Fruit fly (Drosophila melanogaster): ENCODE measurements around the gene CG9698.

Gene CG9698

dm6 chr3R:30514255-30514827, at the start of gene CG9698, which contains the start of gene CG31524:
Gene CG9698 (plus strand): TSS chr3R:30514777.
Gene CG31524 (minus strand): TSS chr3R:30514355.
- no peak for TF ChIP-seq CG4318 (GFP tag; optimal IDR thresholded peaks at IDR 0.05)
- TF ChIP-seq svp (GFP tag) = peak; percentile 1
- no peak for TF ChIP-seq CG32006 (GFP tag; optimal IDR thresholded peaks at IDR 0.05)

DNA sequence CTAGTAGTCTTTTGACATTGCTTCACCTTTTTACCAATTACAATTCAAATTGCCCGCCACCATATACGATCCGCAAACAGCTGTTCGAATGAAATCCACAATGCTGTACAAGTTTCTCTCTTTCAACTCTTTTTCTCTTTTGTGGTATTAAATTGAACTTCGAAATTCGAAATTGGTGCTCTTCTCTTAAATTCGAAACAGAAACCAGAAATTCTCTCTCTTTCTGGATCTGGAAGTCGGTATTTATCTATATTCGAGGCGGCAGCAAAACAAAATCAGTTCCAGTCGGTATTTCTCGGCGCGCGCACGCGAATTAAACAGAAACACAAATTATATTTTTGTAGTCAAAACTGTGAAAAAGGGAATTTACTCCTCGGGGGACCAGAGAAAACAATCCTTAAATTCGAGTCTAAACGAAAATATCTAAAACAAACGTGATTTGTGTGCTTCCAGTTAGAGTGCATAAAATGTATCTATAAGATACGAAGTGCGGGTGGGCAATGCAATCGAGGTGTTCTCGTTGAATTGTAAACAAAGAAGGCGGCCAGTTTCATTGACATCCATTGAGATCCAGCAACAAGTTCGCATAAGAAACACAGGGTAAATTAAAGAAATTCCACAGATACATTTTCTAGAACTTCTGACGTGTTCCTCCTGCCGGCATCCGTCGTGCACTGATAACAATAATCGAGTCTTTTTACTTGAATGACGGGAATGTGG, 48.6 kb upstream of the CG9698 start, which contains the start of gene PH4alphaEFB:
Gene PH4alphaEFB, plus strand, starts transcription at position 276 of the 720 bp plus-strand sequence.
- TF ChIP-seq dsx (GFP tag; optimal IDR thresholded peaks at IDR 0.05; ENCODE audit: poor library complexity, severe bottlenecking) = peak; percentile 62
- peak; percentile 11; the same call in 1 of the 3 replicates for TF ChIP-seq CG6163 (GFP tag; IDR thresholded peaks at IDR 0.05)
- TF ChIP-seq ss (GFP tag; optimal IDR thresholded peaks at IDR 0.05) = peak; percentile 30 to 49
- peak; percentile 11 for TF ChIP-seq CG6854 (GFP tag; optimal IDR thresholded peaks at IDR 0.05)
- peak; percentile 41 for TF ChIP-seq CG9139 (GFP tag; optimal IDR thresholded peaks at IDR 0.05)
- no peak for TF ChIP-seq Ets96B (tag; optimal IDR thresholded peaks at IDR 0.05)
- peak; percentile 49 for TF ChIP-seq fkh (GFP tag; optimal IDR thresholded peaks at IDR 0.05)
- TF ChIP-seq Sox14 (GFP tag; optimal IDR thresholded peaks at IDR 0.05) = peak; percentile 37
- TF ChIP-seq CG8632 (GFP tag; optimal IDR thresholded peaks at IDR 0.05) = no peak
- TF ChIP-seq esn (GFP tag; optimal IDR thresholded peaks at IDR 0.05) = no peak
- no peak for TF ChIP-seq fd59A (GFP tag; optimal IDR thresholded peaks at IDR 0.05)
- peak; percentile 62 for TF ChIP-seq Eip78C (GFP tag)
- peak; percentile 15 for TF ChIP-seq fd85E (GFP tag; optimal IDR thresholded peaks at IDR 0.05)

- TF ChIP-seq CG3032 (tag; optimal IDR thresholded peaks at IDR 0.05) (no peak), Hr38 (GFP tag; optimal IDR thresholded peaks at IDR 0.05) (no peak), CG11902 (GFP tag; optimal IDR thresholded peaks at IDR 0.05) (no peak), vri (GFP tag; optimal IDR thresholded peaks at IDR 0.05) (peak; percentile 13), CG7368 (GFP tag; optimal IDR thresholded peaks at IDR 0.05) (no peak), CG9139 (GFP tag; optimal IDR thresholded peaks at IDR 0.05) (no peak), CG6276 (GFP tag; optimal IDR thresholded peaks at IDR 0.05) (peak; percentile 17), svp (GFP tag) (peak; percentile 83), Sox14 (GFP tag; optimal IDR thresholded peaks at IDR 0.05) (no peak), pdm3 (GFP tag; optimal IDR thresholded peaks at IDR 0.05) (no peak), Lpt (GFP tag; optimal IDR thresholded peaks at IDR 0.05) (no peak), Sox102F (GFP tag; optimal IDR thresholded peaks at IDR 0.05) (no peak), Hr4 (GFP tag; optimal IDR thresholded peaks at IDR 0.05) (no peak), CG6792 (GFP tag; optimal IDR thresholded peaks at IDR 0.05) (no peak), Eip78C (GFP tag) (peak; percentile 59), CG6854 (GFP tag; optimal IDR thresholded peaks at IDR 0.05) (no peak), CG6163 (GFP tag; IDR thresholded peaks at IDR 0.05) (0 out of 3 replicates have a peak, but pooled peaks have one; percentile 36), CG8632 (GFP tag; optimal IDR thresholded peaks at IDR 0.05) (no peak), CG1621 (tag; optimal IDR thresholded peaks at IDR 0.05) (peak; percentile 7), achi (GFP tag; optimal IDR thresholded peaks at IDR 0.05) (no peak), eg (GFP tag; IDR thresholded peaks at IDR 0.05) (no peak), CG8319 (GFP tag; optimal IDR thresholded peaks at IDR 0.05) (no peak), esn (GFP tag; optimal IDR thresholded peaks at IDR 0.05) (no peak), topi (GFP tag; optimal IDR thresholded peaks at IDR 0.05) (no peak), Gug (GFP tag; IDR thresholded peaks at IDR 0.05) (no peak), CG11294 (GFP tag; IDR thresholded peaks at IDR 0.05) (no peak), CG3919 (GFP tag; optimal IDR thresholded peaks at IDR 0.05) (no peak), CG15336 (GFP tag; IDR thresholded peaks at IDR 0.05) (no peak), CG34406 (GFP tag; optimal IDR thresholded peaks at IDR 0.05) (no peak), Eip75B (GFP tag; optimal IDR thresholded peaks at IDR 0.05) (no peak), Smox (GFP tag; optimal IDR thresholded peaks at IDR 0.05) (no peak), fkh (GFP tag; optimal IDR thresholded peaks at IDR 0.05) (no peak), dac (GFP tag; optimal IDR thresholded peaks at IDR 0.05) (no peak), cyc (GFP tag; optimal IDR thresholded peaks at IDR 0.05) (no peak)
These were observed 48.1 kb upstream of the CG9698 start for dm6 chr3R:30466515-30466914.

Data from whole organism, prepupa.